Fruit fly (Drosophila melanogaster): ENCODE results near the gene Grip.

Gene Grip

DNA sequence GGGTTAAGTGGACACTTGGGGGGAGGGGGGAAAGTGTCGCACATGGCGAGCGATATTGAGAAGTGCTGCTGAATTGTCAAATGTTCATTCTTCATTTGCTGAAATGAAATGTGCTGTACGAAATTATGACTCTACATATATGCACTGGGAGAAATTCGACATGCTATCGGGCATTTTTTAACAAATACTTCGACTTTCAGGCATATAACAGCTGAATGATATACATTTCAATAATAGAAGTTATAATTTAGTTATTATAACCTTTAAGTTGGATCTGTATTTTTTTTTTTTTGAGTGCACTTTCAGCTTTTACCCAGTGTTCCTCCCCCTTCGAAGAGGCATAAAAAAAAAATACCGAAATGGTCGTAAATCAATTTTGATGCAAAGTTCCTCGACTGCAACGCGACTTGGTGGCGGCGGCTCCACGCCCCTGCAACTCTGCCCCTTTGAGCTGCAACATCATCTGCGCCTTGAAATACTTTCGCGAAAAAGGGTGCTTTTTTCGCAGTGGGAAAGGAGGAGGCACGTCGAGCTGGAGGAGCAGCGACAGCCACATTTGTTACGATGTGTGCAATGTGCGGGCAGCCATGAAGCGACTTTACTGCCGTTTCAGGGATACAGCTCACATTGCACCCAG, 7.4 kb downstream of the Grip start (continued):
- peak; percentile 40 for TF ChIP-seq CG14710 (tag; optimal IDR thresholded peaks at IDR 0.05)
- no peak for TF ChIP-seq jumu (GFP tag; optimal IDR thresholded peaks at IDR 0.05)
- no peak for TF ChIP-seq D19A (tag; optimal IDR thresholded peaks at IDR 0.05)
- TF ChIP-seq CG4282 (GFP tag; optimal IDR thresholded peaks at IDR 0.05) = no peak
- no peak for TF ChIP-seq Atf3 (GFP tag; optimal IDR thresholded peaks at IDR 0.05)
- no peak for TF ChIP-seq CG18011 (GFP tag; optimal IDR thresholded peaks at IDR 0.05)
- peak; percentile 71 for TF ChIP-seq CG4820 (GFP tag; optimal IDR thresholded peaks at IDR 0.05)
- TF ChIP-seq trem (tag; optimal IDR thresholded peaks at IDR 0.05) = no peak
- TF ChIP-seq CG16813 (GFP tag; IDR thresholded peaks at IDR 0.05; ENCODE audit: partially characterized antibody) = no peak
- TF ChIP-seq CG10267 (tag; optimal IDR thresholded peaks at IDR 0.05) = peak; percentile 20
- TF ChIP-seq peb (GFP tag; IDR thresholded peaks at IDR 0.05) = no peak
- TF ChIP-seq CG31441 (GFP tag; IDR thresholded peaks at IDR 0.05) = peak; percentile 62
- TF ChIP-seq Gug (GFP tag; IDR thresholded peaks at IDR 0.05) = no peak
- TF ChIP-seq crol (GFP tag; IDR thresholded peaks at IDR 0.05) = no peak
- TF ChIP-seq knrl (GFP tag; IDR thresholded peaks at IDR 0.05; ENCODE audit: partially characterized antibody) = no peak
- TF ChIP-seq CG17912 (GFP tag; optimal IDR thresholded peaks at IDR 0.05) = no peak
- TF ChIP-seq CG14014 (GFP tag; IDR thresholded peaks at IDR 0.05) = no peak
- TF ChIP-seq klu (GFP tag; IDR thresholded peaks at IDR 0.05) = no peak
- no peak for TF ChIP-seq Hmx (GFP tag; optimal IDR thresholded peaks at IDR 0.05)
- TF ChIP-seq lilli (GFP tag; optimal IDR thresholded peaks at IDR 0.05) = no peak
- TF ChIP-seq Lhr (GFP tag; optimal IDR thresholded peaks at IDR 0.05) = no peak
- TF ChIP-seq ham (GFP tag; IDR thresholded peaks at IDR 0.05) = no peak
- no peak for TF ChIP-seq E2f2 (GFP tag; IDR thresholded peaks at IDR 0.05)
- TF ChIP-seq CG1024 (GFP tag; IDR thresholded peaks at IDR 0.05) = no peak
- TF ChIP-seq Neu2 (GFP tag; optimal IDR thresholded peaks at IDR 0.05; ENCODE audit: borderline replicate concordance) = no peak
- TF ChIP-seq Elba2 (GFP tag; optimal IDR thresholded peaks at IDR 0.05) = no peak
- TF ChIP-seq kah (GFP tag; optimal IDR thresholded peaks at IDR 0.05) = no peak
- no peak for TF ChIP-seq Lim3 (GFP tag; IDR thresholded peaks at IDR 0.05)
- TF ChIP-seq CG8359 (GFP tag; optimal IDR thresholded peaks at IDR 0.05; ENCODE audit: borderline replicate concordance) = no peak
- TF ChIP-seq unpg (GFP tag; optimal IDR thresholded peaks at IDR 0.05) = peak; percentile 39
- no peak for TF ChIP-seq BtbVII (GFP tag; optimal IDR thresholded peaks at IDR 0.05)
- TF ChIP-seq ash1 (GFP tag; optimal IDR thresholded peaks at IDR 0.05) = no peak
- peak; percentile 21; the same call in 1 of the 2 replicates for TF ChIP-seq E2f1 (GFP tag; IDR thresholded peaks at IDR 0.05)
- TF ChIP-seq zen (tag; optimal IDR thresholded peaks at IDR 0.05) = no peak
- peak; percentile 41 for TF ChIP-seq H2.0 (GFP tag; IDR thresholded peaks at IDR 0.05)
- TF ChIP-seq al (GFP tag; IDR thresholded peaks at IDR 0.05) = no peak
- no peak for TF ChIP-seq pfk (GFP tag; optimal IDR thresholded peaks at IDR 0.05)
- TF ChIP-seq pnt (GFP tag; optimal IDR thresholded peaks at IDR 0.05) = no peak
- no peak for TF ChIP-seq Usf (GFP tag; optimal IDR thresholded peaks at IDR 0.05)
- TF ChIP-seq CG7786 (GFP tag; optimal IDR thresholded peaks at IDR 0.05) = no peak
- no peak for TF ChIP-seq CG15011 (GFP tag; optimal IDR thresholded peaks at IDR 0.05)
- no peak for TF ChIP-seq luna (GFP tag; optimal IDR thresholded peaks at IDR 0.05)
- peak; percentile 35 for TF ChIP-seq CG18262 (tag; optimal IDR thresholded peaks at IDR 0.05)
- no peak for TF ChIP-seq CG13296 (GFP tag; optimal IDR thresholded peaks at IDR 0.05)
- TF ChIP-seq Sox100B (GFP tag; optimal IDR thresholded peaks at IDR 0.05) = no peak
- TF ChIP-seq Nf-YC (tag; optimal IDR thresholded peaks at IDR 0.05) = no peak
- no peak for TF ChIP-seq fd3F (GFP tag; optimal IDR thresholded peaks at IDR 0.05)
- TF ChIP-seq pum (GFP tag; optimal IDR thresholded peaks at IDR 0.05) = no peak
- no peak for TF ChIP-seq CG13624 (GFP tag; optimal IDR thresholded peaks at IDR 0.05)
- TF ChIP-seq Dip2 (GFP tag; IDR thresholded peaks at IDR 0.05) = no peak
- no peak for TF ChIP-seq Doc2 (GFP tag; IDR thresholded peaks at IDR 0.05)
